Worm (Caenorhabditis elegans) whole organism, early embryonic: ENCODE results near the gene pas-2.

Experiments used
- B0310.2 ChIP-seq: sonication (generic microtip); optimal IDR thresholded peaks from 2 replicates; lab custom pipeline; 2016; ENCODE audit warnings: mild to moderate bottlenecking, missing genetic modification characterization, missing compliant biosample characterization
- F13C5.2 ChIP-seq: sonication (generic microtip); optimal IDR thresholded peaks from 2 replicates; lab custom pipeline; 2017; ENCODE audit warnings: mild to moderate bottlenecking, missing genetic modification characterization, inconsistent platforms, missing compliant biosample characterization
- aly-1 ChIP-seq: sonication (generic microtip); optimal IDR thresholded peaks from 2 replicates; lab custom pipeline; 2016; ENCODE audit warnings: missing genetic modification characterization, missing compliant biosample characterization
- ama-1 ChIP-seq: fragments of 150-350 bp; optimal IDR thresholded peaks from 2 replicates; lab custom pipeline; 2014
- ceh-13 ChIP-seq: fragments of 200-800 bp; sonication (Bioruptor generic); optimal IDR thresholded peaks from 2 replicates; lab custom pipeline; 2018; ENCODE audit warnings: mild to moderate bottlenecking, missing genetic modification characterization, missing compliant biosample characterization
- ceh-36 ChIP-seq: sonication (generic microtip); optimal IDR thresholded peaks from 2 replicates; lab custom pipeline; 2016; ENCODE audit warnings: missing genetic modification characterization, inconsistent platforms, missing compliant biosample characterization
- ets-7 ChIP-seq: sonication (generic microtip); optimal IDR thresholded peaks from 2 replicates; lab custom pipeline; 2016; ENCODE audit warnings: missing genotype, missing genetic modification characterization, missing compliant biosample characterization
- flt-1 ChIP-seq: fragments of 200-800 bp; sonication (Bioruptor generic); IDR thresholded peaks from 2 replicates; pipeline ENCODE4 v1.3.6; 2022; ENCODE audit warnings: missing genetic modification characterization, missing compliant biosample characterization
- hmbx-1 ChIP-seq: sonication (generic microtip); optimal IDR thresholded peaks from 2 replicates; lab custom pipeline; 2016; ENCODE audit warnings: mild to moderate bottlenecking, missing genetic modification characterization, missing compliant biosample characterization
- hmg-4 ChIP-seq: fragments of 200-800 bp; sonication (Bioruptor generic); optimal IDR thresholded peaks from 2 replicates; lab custom pipeline; 2018; ENCODE audit warnings: mild to moderate bottlenecking, missing genetic modification characterization, missing compliant biosample characterization
- hnd-1 ChIP-seq: sonication (generic microtip); optimal IDR thresholded peaks from 2 replicates; lab custom pipeline; 2016; ENCODE audit warnings: missing genetic modification characterization, missing compliant biosample characterization
- pes-1 ChIP-seq: fragments of 200-800 bp; sonication (Bioruptor generic); IDR thresholded peaks from 2 replicates; pipeline ENCODE4 v1.3.6; 2022; ENCODE audit warnings: missing genetic modification reagents, missing genetic modification characterization, missing compliant biosample characterization
- scrt-1 ChIP-seq: fragments of 200-800 bp; sonication (Bioruptor generic); IDR thresholded peaks from 2 replicates; pipeline ENCODE4 v1.3.6; 2022; ENCODE audit warnings: missing genetic modification characterization, missing compliant biosample characterization
- sea-1 ChIP-seq: fragments of 200-800 bp; sonication (Bioruptor generic); conservative IDR thresholded peaks from 2 replicates; pipeline ENCODE4 v1.3.6; 2022; ENCODE audit warnings: missing genetic modification characterization, missing compliant biosample characterization
- tbx-11 ChIP-seq: fragments of 200-800 bp; sonication (Bioruptor generic); IDR thresholded peaks from 2 replicates; pipeline ENCODE4 v1.3.6; 2022; ENCODE audit warnings: missing genetic modification characterization, missing compliant biosample characterization
- tbx-37 ChIP-seq: fragments of 200-800 bp; sonication (Bioruptor generic); conservative IDR thresholded peaks from 2 replicates; pipeline ENCODE4 v1.3.6; 2022; ENCODE audit warnings: missing genetic modification reagents, missing genetic modification characterization, missing compliant biosample characterization
- tra-4 ChIP-seq: sonication (generic microtip); optimal IDR thresholded peaks from 2 replicates; lab custom pipeline; 2017; ENCODE audit warnings: missing genetic modification characterization, missing compliant biosample characterization

The pas-2 gene

DNA sequence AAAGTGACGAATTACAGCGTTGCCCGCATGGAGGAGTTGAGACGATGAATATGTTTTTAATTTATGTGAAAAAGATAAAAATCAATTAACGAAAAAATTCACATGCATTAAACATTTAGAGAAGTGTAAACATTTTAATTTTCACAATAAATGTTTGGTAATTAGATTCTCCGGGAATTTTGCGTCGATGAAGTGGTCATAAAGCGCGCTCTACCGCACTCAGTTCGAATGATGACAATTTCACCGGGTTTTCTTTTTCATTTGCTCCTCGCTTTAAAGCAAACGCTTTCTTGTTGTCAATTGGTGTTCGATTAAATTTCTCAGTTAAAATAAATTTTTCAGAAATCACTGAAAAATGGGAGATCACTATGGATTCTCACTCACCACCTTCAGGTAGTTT, at the start of gene pas-2, which contains the start of gene D1054.1:
pas-2 (plus strand) TSS at position 343 of the 400 bp plus-strand sequence.
D1054.1 (minus strand) TSS at position 192 of the 400 bp plus-strand sequence.
- TF ChIP-seq tbx-37 (no peak), ama-1 (lab: Kevin White, UChicago) (no peak), flt-1 (no peak), sea-1 (no peak), hnd-1 (no peak), F13C5.2 (no peak), ets-7 (no peak), B0310.2 (no peak)

DNA sequence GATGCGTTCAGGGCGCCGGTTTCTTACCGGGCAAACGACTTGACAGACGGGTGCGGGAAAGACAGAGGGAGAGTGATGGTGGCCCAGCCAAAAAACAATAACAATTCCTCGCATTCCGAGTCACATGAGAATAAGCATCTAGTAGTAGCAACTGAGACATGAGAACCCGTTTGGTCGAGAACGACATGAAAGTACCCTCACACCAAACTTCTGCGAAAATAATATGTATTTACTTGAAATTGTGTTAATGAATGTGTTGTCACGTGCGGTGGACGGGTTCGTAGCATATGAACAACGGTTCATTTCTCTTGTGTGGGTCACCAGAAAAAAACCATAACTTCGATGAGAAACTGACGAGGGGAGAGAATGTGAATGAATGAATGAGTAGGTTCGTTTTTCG, 49.3 kb upstream of the pas-2 start:
- TF ChIP-seq ceh-13 (GFP tag; lab: Kevin White, UChicago), result no peak
- no peak for TF ChIP-seq hnd-1
- TF ChIP-seq flt-1, result no peak
- TF ChIP-seq scrt-1 (GFP tag; lab: Robert Waterston, UW), result no peak
- TF ChIP-seq pes-1, result no peak
- no peak for TF ChIP-seq tbx-37
- no peak for TF ChIP-seq ama-1 (lab: Kevin White, UChicago)
- no peak for TF ChIP-seq sea-1
- no peak for TF ChIP-seq tbx-11 (GFP tag; lab: Robert Waterston, UW)
- TF ChIP-seq ceh-36, result no peak
- no peak for TF ChIP-seq hmg-4 (GFP tag; lab: Kevin White, UChicago)
- no peak for TF ChIP-seq F13C5.2
- no peak for TF ChIP-seq hmbx-1 (tag; lab: Kevin White, UChicago)
- no peak for TF ChIP-seq tra-4 (tag; lab: Kevin White, UChicago)
- TF ChIP-seq ets-7, result no peak
- TF ChIP-seq B0310.2, result no peak

DNA sequence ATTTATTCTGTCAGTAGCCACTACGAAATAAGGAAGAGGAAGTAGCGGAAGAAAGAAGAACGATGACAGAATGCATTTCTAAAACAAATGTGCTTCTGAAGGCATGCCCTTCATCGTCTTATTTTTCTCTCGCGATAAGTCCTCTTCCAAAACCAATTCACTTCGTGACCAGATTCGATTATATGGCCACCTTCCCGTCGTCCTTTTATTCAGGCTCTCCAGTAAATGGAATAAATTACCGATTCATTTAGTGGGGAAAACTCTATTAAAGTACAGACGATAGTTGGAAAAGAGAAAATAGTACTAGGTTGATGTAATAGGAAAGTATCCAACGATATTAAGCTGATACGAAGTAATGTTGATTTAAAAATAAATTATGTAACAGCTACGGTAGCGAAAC, 48.9 kb upstream of the pas-2 start:
- no peak for TF ChIP-seq sea-1
- TF ChIP-seq ama-1 (lab: Kevin White, UChicago), result no peak
- no peak for TF ChIP-seq pes-1
- no peak for TF ChIP-seq hmg-4 (GFP tag; lab: Kevin White, UChicago)
- TF ChIP-seq tbx-37, result no peak
- TF ChIP-seq flt-1, result no peak
- no peak for TF ChIP-seq ceh-36
- TF ChIP-seq hnd-1, result no peak
- no peak for TF ChIP-seq tbx-11 (GFP tag; lab: Robert Waterston, UW)
- no peak for TF ChIP-seq hmbx-1 (tag; lab: Kevin White, UChicago)
- no peak for TF ChIP-seq ets-7
- no peak for TF ChIP-seq F13C5.2
- TF ChIP-seq scrt-1 (GFP tag; lab: Robert Waterston, UW), result no peak
- no peak for TF ChIP-seq B0310.2
- no peak for TF ChIP-seq ceh-13 (GFP tag; lab: Kevin White, UChicago)
- TF ChIP-seq aly-1 (tag; lab: Kevin White, UChicago), result no peak
- no peak for TF ChIP-seq tra-4 (tag; lab: Kevin White, UChicago)

- TF ChIP-seq scrt-1 (GFP tag; lab: Robert Waterston, UW), result 0 out of 2 replicates have a peak, but pooled peaks have one; percentile 36
- TF ChIP-seq hmbx-1 (tag; lab: Kevin White, UChicago), result no peak
Measured at ce11 chrV:10721912-10722426, 48.2 kb upstream of the pas-2 start.

DNA sequence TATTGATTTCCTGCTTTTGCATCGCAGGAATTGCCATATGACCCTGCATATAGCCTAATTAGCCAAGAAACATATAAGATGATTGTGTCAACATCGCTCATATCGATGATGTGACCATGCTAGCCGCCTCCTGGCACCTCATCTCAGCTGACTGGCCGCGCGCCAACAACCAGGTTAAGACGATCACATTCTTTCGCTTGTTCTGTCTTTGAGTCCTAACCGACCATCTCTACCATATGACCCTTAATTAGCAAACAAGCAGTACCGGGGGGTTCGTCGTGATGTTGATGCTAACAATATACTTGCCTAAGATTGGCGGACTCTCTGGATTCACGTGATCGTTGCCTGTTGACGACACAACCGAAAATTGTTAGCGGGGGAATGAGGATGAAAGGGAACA, 47.6 kb upstream of the pas-2 start:
- no peak for TF ChIP-seq hnd-1
- TF ChIP-seq scrt-1 (GFP tag; lab: Robert Waterston, UW), result no peak
- no peak for TF ChIP-seq pes-1
- TF ChIP-seq hmg-4 (GFP tag; lab: Kevin White, UChicago), result no peak
- no peak for TF ChIP-seq ceh-36
- no peak for TF ChIP-seq tbx-11 (GFP tag; lab: Robert Waterston, UW)
- no peak for TF ChIP-seq aly-1 (tag; lab: Kevin White, UChicago)
- no peak for TF ChIP-seq ets-7
- TF ChIP-seq tra-4 (tag; lab: Kevin White, UChicago), result no peak
- TF ChIP-seq ama-1 (lab: Kevin White, UChicago), result no peak
- no peak for TF ChIP-seq tbx-37
- no peak for TF ChIP-seq hmbx-1 (tag; lab: Kevin White, UChicago)
- no peak for TF ChIP-seq F13C5.2
- TF ChIP-seq sea-1, result no peak
- TF ChIP-seq flt-1, result no peak
- TF ChIP-seq ceh-13 (GFP tag; lab: Kevin White, UChicago), result no peak
- TF ChIP-seq B0310.2, result no peak

DNA sequence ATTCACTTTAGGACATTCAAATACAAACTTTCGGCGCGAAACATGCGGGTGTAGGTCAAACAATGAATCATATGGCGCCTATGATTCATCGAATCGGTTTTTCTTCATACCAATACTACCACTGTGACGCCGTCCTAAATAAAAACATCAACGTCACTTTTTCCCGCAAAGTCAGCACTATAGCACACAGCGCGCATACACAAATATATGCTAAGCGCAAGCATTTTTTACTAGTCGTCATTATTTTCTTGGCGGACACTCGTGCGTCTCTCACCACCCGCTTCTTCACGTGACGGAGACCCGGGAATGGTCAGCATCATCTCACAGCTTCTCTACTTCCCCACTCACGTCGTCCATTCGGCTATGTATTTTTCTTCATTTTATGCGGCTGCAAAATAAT, 47.0 kb upstream of the pas-2 start:
- TF ChIP-seq tbx-11 (GFP tag; lab: Robert Waterston, UW) (no peak), ama-1 (lab: Kevin White, UChicago) (no peak), B0310.2 (no peak), ceh-36 (no peak), F13C5.2 (no peak)

- TF ChIP-seq ama-1 (lab: Kevin White, UChicago) (no peak), scrt-1 (GFP tag; lab: Robert Waterston, UW) (no peak), F13C5.2 (no peak), ceh-13 (GFP tag; lab: Kevin White, UChicago) (no peak), B0310.2 (no peak), sea-1 (no peak), tbx-37 (no peak), hmbx-1 (tag; lab: Kevin White, UChicago) (no peak), ceh-36 (no peak), tbx-11 (GFP tag; lab: Robert Waterston, UW) (no peak), hnd-1 (no peak), ets-7 (no peak), hmg-4 (GFP tag; lab: Kevin White, UChicago) (no peak), aly-1 (tag; lab: Kevin White, UChicago) (no peak), pes-1 (no peak), tra-4 (tag; lab: Kevin White, UChicago) (no peak), flt-1 (no peak)
Measured at ce11 chrV:10723583-10723982, 46.6 kb upstream of the pas-2 start.

- TF ChIP-seq aly-1 (tag; lab: Kevin White, UChicago), result no peak
- TF ChIP-seq ets-7, result no peak
Measured at ce11 chrV:10724472-10724871, 45.7 kb upstream of the pas-2 start.
